Worm (Caenorhabditis elegans) whole organism, L1 larva: ENCODE data around the gene Y32B12C.1.

Experiments used
- C16A3.4 ChIP-seq: fragments of 150-350 bp; optimal IDR thresholded peaks from 2 replicates; lab custom pipeline; 2014; ENCODE audit warnings: missing biosample characterization, missing genetic modification characterization
- Y116A8C.19 ChIP-seq: sonication (generic microtip); optimal IDR thresholded peaks from 2 replicates; lab custom pipeline; 2016; ENCODE audit warnings: missing compliant biosample characterization, missing genetic modification characterization, borderline replicate concordance
- ama-1 ChIP-seq: fragments of 150-350 bp; optimal IDR thresholded peaks from 2 replicates; lab custom pipeline; 2014
- blmp-1 ChIP-seq: fragments of 150-350 bp; optimal IDR thresholded peaks from 2 replicates; lab custom pipeline; 2014; ENCODE audit warnings: missing biosample characterization, missing genetic modification characterization
- ceh-63 ChIP-seq: fragments of 200-800 bp; sonication (Bioruptor generic); optimal IDR thresholded peaks from 2 replicates; lab custom pipeline; 2018; ENCODE audit warnings: mild to moderate bottlenecking, missing genetic modification characterization, missing compliant biosample characterization
- ces-1 ChIP-seq: fragments of 150-350 bp; optimal IDR thresholded peaks from 2 replicates; lab custom pipeline; 2014; ENCODE audit warnings: missing biosample characterization, missing genetic modification reagents, missing genetic modification characterization
- dpl-1 ChIP-seq, 3 experiments: fragments of 150-350 bp in 2 of 3; sonication (generic microtip) in 1 of 3; optimal IDR thresholded peaks; 2 replicates each; lab custom pipeline; 2014 to 2017; ENCODE audit warnings: missing biosample characterization in 3 of 3, missing genetic modification characterization in 3 of 3, missing genetic modification reagents in 3 of 3
- efl-1 ChIP-seq, 4 experiments: fragments of 150-350 bp; optimal IDR thresholded peaks in 3 of 4; peaks in 1 of 4; 1 replicate in 1 of 4; 2 replicates in 3 of 4; lab custom pipeline; 2014; ENCODE audit warnings: missing biosample characterization in 2 of 4, missing genetic modification characterization in 2 of 4, missing genetic modification reagents in 2 of 4
- efl-3 ChIP-seq: fragments of 200-800 bp; sonication (Bioruptor generic); optimal IDR thresholded peaks from 2 replicates; lab custom pipeline; 2018; ENCODE audit warnings: mild to moderate bottlenecking, missing genetic modification characterization, missing compliant biosample characterization
- egl-13 ChIP-seq: sonication (generic microtip); optimal IDR thresholded peaks from 2 replicates; lab custom pipeline; 2016; ENCODE audit warnings: missing genotype, missing genetic modification reagents, missing genetic modification characterization, missing compliant biosample characterization
- egl-27 ChIP-seq, 2 experiments: fragments of 150-350 bp in 1 of 2; sonication (generic microtip); optimal IDR thresholded peaks; 3 replicates each; lab custom pipeline; 2017 to 2018; ENCODE audit warnings: missing biosample characterization in 2 of 2, missing genetic modification characterization in 2 of 2, missing genetic modification reagents in 2 of 2
- elt-2 ChIP-seq: sonication (generic microtip); optimal IDR thresholded peaks from 2 replicates; lab custom pipeline; 2016; ENCODE audit warnings: missing genetic modification characterization, mild to moderate bottlenecking, inconsistent platforms, missing compliant biosample characterization, missing genetic modification reagents
- elt-3 ChIP-seq, 6 experiments: fragments of 150-350 bp in 1 of 6; sonication (generic microtip); optimal IDR thresholded peaks; 2 replicates each; lab custom pipeline; 2017 to 2018; ENCODE audit warnings: missing biosample characterization in 6 of 6, missing genetic modification characterization in 6 of 6, inconsistent platforms in 1 of 6
- ets-5 ChIP-seq: fragments of 200-800 bp; sonication (Bioruptor generic); IDR thresholded peaks from 2 replicates; pipeline ENCODE4 v1.3.6; 2022; ENCODE audit warnings: missing genetic modification characterization, missing compliant biosample characterization
- fkh-4 ChIP-seq: sonication (generic microtip); optimal IDR thresholded peaks from 2 replicates; lab custom pipeline; 2016; ENCODE audit warnings: missing compliant biosample characterization, missing genetic modification characterization, borderline replicate concordance
- fkh-8 ChIP-seq: sonication (generic microtip); optimal IDR thresholded peaks from 2 replicates; lab custom pipeline; 2016; ENCODE audit warnings: mild to moderate bottlenecking, missing genetic modification characterization, missing compliant biosample characterization
- grh-1 ChIP-seq: fragments of 200-800 bp; sonication (Bioruptor generic); IDR thresholded peaks from 2 replicates; pipeline ENCODE4 v1.3.6; 2022; ENCODE audit warnings: missing genetic modification reagents, missing genetic modification characterization, missing compliant biosample characterization
- hlh-4 ChIP-seq: sonication (generic microtip); optimal IDR thresholded peaks from 2 replicates; lab custom pipeline; 2016; ENCODE audit warnings: mild to moderate bottlenecking, missing genetic modification characterization, missing compliant biosample characterization
- hpl-2 ChIP-seq: fragments of 150-350 bp; optimal IDR thresholded peaks from 2 replicates; lab custom pipeline; 2014; ENCODE audit warnings: missing biosample characterization, missing genetic modification reagents, missing genetic modification characterization
- lin-13 ChIP-seq: fragments of 150-350 bp; optimal IDR thresholded peaks from 2 replicates; lab custom pipeline; 2014; ENCODE audit warnings: missing biosample characterization, missing genetic modification reagents, missing genetic modification characterization
- lin-39 ChIP-seq: fragments of 150-350 bp; optimal IDR thresholded peaks from 2 replicates; lab custom pipeline; 2014; ENCODE audit warnings: missing biosample characterization, missing genetic modification reagents, missing genetic modification characterization
- lir-3 ChIP-seq: sonication (generic microtip); optimal IDR thresholded peaks from 2 replicates; lab custom pipeline; 2016; ENCODE audit warnings: mild to moderate bottlenecking, missing genetic modification characterization, moderate library complexity, missing compliant biosample characterization; ENCODE audit not compliant: poor library complexity
- lsy-2 ChIP-seq, 2 experiments: fragments of 150-350 bp; optimal IDR thresholded peaks; 2 replicates each; lab custom pipeline; 2014; ENCODE audit warnings: missing biosample characterization in 2 of 2, missing genetic modification characterization in 2 of 2
- mab-9 ChIP-seq: fragments of 200-800 bp; sonication (Bioruptor generic); IDR thresholded peaks from 2 replicates; pipeline ENCODE4 v1.3.6; 2022; ENCODE audit warnings: missing genetic modification reagents, missing genetic modification characterization, missing compliant biosample characterization
- mdl-1 ChIP-seq, 2 experiments: fragments of 150-350 bp; optimal IDR thresholded peaks; 2 replicates each; lab custom pipeline; 2014 to 2017; ENCODE audit warnings: missing biosample characterization in 2 of 2, missing genetic modification characterization in 2 of 2, inconsistent platforms in 1 of 2
- mef-2 ChIP-seq: fragments of 150-350 bp; optimal IDR thresholded peaks from 2 replicates; lab custom pipeline; 2014; ENCODE audit warnings: missing biosample characterization, missing genetic modification characterization
- mep-1 ChIP-seq: fragments of 150-350 bp; optimal IDR thresholded peaks from 2 replicates; lab custom pipeline; 2014; ENCODE audit warnings: missing biosample characterization, missing genetic modification characterization
- nhr-11 ChIP-seq: fragments of 150-350 bp; optimal IDR thresholded peaks from 2 replicates; lab custom pipeline; 2014; ENCODE audit warnings: missing biosample characterization, missing genetic modification characterization
- nhr-12 ChIP-seq: sonication (generic microtip); optimal IDR thresholded peaks from 2 replicates; lab custom pipeline; 2017; ENCODE audit warnings: missing biosample characterization, missing genetic modification characterization
- nhr-19 ChIP-seq: fragments of 200-800 bp; sonication (Bioruptor generic); conservative IDR thresholded peaks from 2 replicates; pipeline ENCODE4 v1.3.6; 2022; ENCODE audit warnings: missing genetic modification characterization, missing compliant biosample characterization
- nhr-20 ChIP-seq: sonication (generic microtip); optimal IDR thresholded peaks from 2 replicates; lab custom pipeline; 2016; ENCODE audit warnings: mild to moderate bottlenecking, missing genetic modification characterization, missing compliant biosample characterization
- nhr-77 ChIP-seq: fragments of 150-350 bp; optimal IDR thresholded peaks from 2 replicates; lab custom pipeline; 2014; ENCODE audit warnings: missing biosample characterization, missing genetic modification characterization
- nhr-84 ChIP-seq: sonication (generic microtip); optimal IDR thresholded peaks from 2 replicates; lab custom pipeline; 2017; ENCODE audit warnings: missing biosample characterization, missing genetic modification characterization
- pag-3 ChIP-seq: sonication (generic microtip); optimal IDR thresholded peaks from 2 replicates; lab custom pipeline; 2017; ENCODE audit warnings: missing genetic modification characterization, mild to moderate bottlenecking, missing compliant biosample characterization, antibody characterized with exemption, borderline replicate concordance; ENCODE audit not compliant: insufficient read depth
- rnt-1 ChIP-seq: sonication (generic microtip); optimal IDR thresholded peaks from 2 replicates; lab custom pipeline; 2016; ENCODE audit warnings: mild to moderate bottlenecking, missing genetic modification characterization, moderate library complexity, missing compliant biosample characterization
- snpc-4 ChIP-seq: fragments of 150-350 bp; optimal IDR thresholded peaks from 2 replicates; lab custom pipeline; 2014; ENCODE audit warnings: missing biosample characterization, missing genetic modification characterization
- snu-23 ChIP-seq: sonication (generic microtip); optimal IDR thresholded peaks from 2 replicates; lab custom pipeline; 2016; ENCODE audit warnings: missing genetic modification characterization, missing compliant biosample characterization
- sptf-1 ChIP-seq: fragments of 150-350 bp; optimal IDR thresholded peaks from 2 replicates; lab custom pipeline; 2014; ENCODE audit warnings: missing biosample characterization, missing genetic modification characterization
- sup-37 ChIP-seq: fragments of 200-800 bp; sonication (Bioruptor generic); optimal IDR thresholded peaks from 2 replicates; lab custom pipeline; 2018; ENCODE audit warnings: mild to moderate bottlenecking, missing genetic modification characterization, missing compliant biosample characterization
- tbx-2 ChIP-seq: sonication (generic microtip); optimal IDR thresholded peaks from 2 replicates; lab custom pipeline; 2016; ENCODE audit warnings: missing genetic modification characterization, missing compliant biosample characterization
- tlp-1 ChIP-seq: fragments of 150-350 bp; optimal IDR thresholded peaks from 2 replicates; lab custom pipeline; 2014; ENCODE audit warnings: missing biosample characterization, missing genetic modification characterization
- unc-130 ChIP-seq: fragments of 150-350 bp; optimal IDR thresholded peaks from 2 replicates; lab custom pipeline; 2017; ENCODE audit warnings: missing biosample characterization, missing genetic modification characterization, inconsistent platforms
- unc-30 ChIP-seq: sonication (generic microtip); optimal IDR thresholded peaks from 2 replicates; lab custom pipeline; 2017; ENCODE audit warnings: missing biosample characterization, missing genetic modification characterization
- unc-98 ChIP-seq: fragments of 200-800 bp; sonication (Bioruptor generic); IDR thresholded peaks from 2 replicates; pipeline ENCODE4 v1.3.6; 2022; ENCODE audit warnings: missing genetic modification characterization, missing compliant biosample characterization
- vab-15 ChIP-seq: sonication (generic microtip); optimal IDR thresholded peaks from 2 replicates; lab custom pipeline; 2017; ENCODE audit warnings: missing genotype, mild to moderate bottlenecking, missing genetic modification characterization, missing compliant biosample characterization
- xbp-1 ChIP-seq: sonication (generic microtip); optimal IDR thresholded peaks from 2 replicates; lab custom pipeline; 2016; ENCODE audit warnings: missing genetic modification characterization, missing compliant biosample characterization
- zag-1 ChIP-seq: fragments of 150-350 bp; optimal IDR thresholded peaks from 2 replicates; lab custom pipeline; 2014; ENCODE audit warnings: missing biosample characterization, missing genetic modification characterization
- ztf-4 ChIP-seq: fragments of 150-350 bp; optimal IDR thresholded peaks from 2 replicates; lab custom pipeline; 2014; ENCODE audit warnings: missing biosample characterization, missing genetic modification characterization

The Y32B12C.1 gene

DNA sequence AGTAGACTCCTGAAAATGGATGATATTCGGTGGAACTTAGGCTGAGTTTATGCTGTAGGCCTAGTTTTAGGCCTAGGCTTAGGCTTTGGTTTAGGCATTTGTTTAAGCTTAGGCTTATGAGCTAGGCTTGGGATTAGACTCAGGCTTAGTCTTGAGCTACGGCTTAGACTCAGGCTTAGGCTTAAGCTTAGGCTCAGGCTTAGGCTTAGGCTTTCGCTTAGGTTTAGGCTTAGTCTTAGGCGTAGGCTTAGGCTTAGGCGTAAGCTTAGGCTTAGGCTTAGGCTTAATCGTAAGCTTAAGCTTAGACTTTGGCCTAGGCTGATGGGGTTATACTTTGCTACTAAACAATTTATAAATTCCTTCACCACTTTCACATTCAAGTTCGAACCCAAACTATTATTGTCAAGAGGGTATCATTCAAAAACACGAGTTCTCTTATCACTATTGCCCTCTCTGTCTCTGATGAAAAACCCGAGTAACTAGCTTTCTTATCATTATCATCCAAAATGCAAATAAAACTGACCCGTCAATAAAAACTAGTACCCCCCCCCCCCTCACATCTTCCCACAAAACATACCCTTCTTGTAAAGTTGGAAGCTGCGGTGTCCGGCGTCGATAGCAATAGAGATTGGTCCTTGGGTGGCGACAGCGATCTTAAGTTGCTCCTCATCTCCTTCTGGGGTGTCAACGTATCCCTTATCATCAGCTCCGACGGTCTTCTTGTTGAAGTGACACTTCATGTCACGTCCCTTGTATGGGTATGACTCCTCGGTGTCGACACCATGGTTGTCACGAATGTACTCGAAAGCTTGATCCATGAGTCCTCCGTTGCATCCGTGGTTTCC, 13.2 kb upstream of the Y32B12C.1 start:
- TF ChIP-seq ceh-63 (GFP tag; lab: Kevin White, UChicago) (no peak), snpc-4 (tag; lab: Kevin White, UChicago) (no peak), efl-1 (optimal IDR thresholded peaks at IDR 0.05; lab: Kevin White, UChicago) (no peak), efl-1 (GFP tag; optimal IDR thresholded peaks at IDR 0.05 in 1 of 2; lab: Kevin White, UChicago) (peak in 1 of 2 experiments; percentile 50), grh-1 (GFP tag; lab: Robert Waterston, UW) (no peak), nhr-19 (GFP tag; lab: Robert Waterston, UW) (peak; percentile 9; the same call in 1 of the 2 replicates), lin-39 (tag; lab: Kevin White, UChicago) (no peak), elt-3 (tag; optimal IDR thresholded peaks at IDR 0.05; lab: Kevin White, UChicago) (peak in 1 of 6 experiments; percentile 37), fkh-8 (no peak), tbx-2 (tag; lab: Kevin White, UChicago) (no peak), elt-2 (tag; lab: Kevin White, UChicago) (peak; percentile 68), blmp-1 (tag; lab: Kevin White, UChicago) (no peak), unc-98 (no peak)

DNA sequence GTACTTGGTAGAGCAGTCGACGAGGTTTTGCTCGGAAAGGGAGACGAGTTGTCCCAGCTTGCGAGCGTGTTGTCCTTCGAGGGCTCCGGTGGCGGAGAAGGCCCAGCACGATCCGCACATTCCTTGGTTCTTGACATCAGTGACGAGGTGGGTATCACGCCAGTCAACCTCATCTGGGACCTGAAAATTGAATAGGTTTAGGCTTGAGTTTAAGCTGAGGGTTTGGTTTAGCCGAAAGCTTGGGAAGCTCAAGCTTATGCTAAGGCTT, 12.7 kb upstream of the Y32B12C.1 start:
- TF ChIP-seq snu-23 (no peak), unc-30 (tag; lab: Kevin White, UChicago) (no peak), lin-13 (GFP tag; lab: Kevin White, UChicago) (no peak), nhr-20 (no peak), unc-130 (no peak), ets-5 (GFP tag; lab: Robert Waterston, UW) (no peak), nhr-12 (tag; lab: Kevin White, UChicago) (no peak), ama-1 (lab: Kevin White, UChicago) (peak; percentile 6), tlp-1 (tag; lab: Kevin White, UChicago) (no peak)

DNA sequence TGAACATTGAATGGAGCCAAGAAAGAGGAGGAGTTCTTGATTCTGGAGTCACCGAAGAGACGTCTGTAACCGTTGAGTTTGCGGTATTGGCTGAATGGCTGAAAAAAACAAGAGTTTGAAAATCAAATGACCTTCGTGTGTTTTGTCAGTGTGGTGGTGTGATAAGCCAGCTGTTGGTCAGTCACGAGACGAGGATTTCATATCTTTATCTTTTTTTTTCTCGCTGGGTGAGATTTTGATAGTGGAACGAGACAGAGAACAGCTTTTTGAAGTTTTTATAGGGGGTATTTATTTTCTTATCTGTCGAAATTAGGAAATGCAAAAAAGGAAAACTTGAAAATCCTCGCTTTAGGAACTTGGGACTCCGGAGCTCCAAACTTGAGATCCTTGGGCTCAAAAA, 11.9 kb upstream of the Y32B12C.1 start:
- TF ChIP-seq Y116A8C.19 (tag; lab: Kevin White, UChicago) (no peak), zag-1 (no peak), sptf-1 (tag; lab: Kevin White, UChicago) (no peak), sup-37 (no peak), vab-15 (tag; lab: Kevin White, UChicago) (no peak), rnt-1 (tag; lab: Kevin White, UChicago) (peak; percentile 68), xbp-1 (tag; lab: Kevin White, UChicago) (no peak), snu-23 (peak; percentile 30), nhr-77 (tag; lab: Kevin White, UChicago) (no peak), hlh-4 (tag; lab: Kevin White, UChicago) (no peak), nhr-11 (no peak), mep-1 (tag; lab: Kevin White, UChicago) (no peak), nhr-84 (tag; lab: Kevin White, UChicago) (no peak), unc-30 (tag; lab: Kevin White, UChicago) (no peak), tlp-1 (tag; lab: Kevin White, UChicago) (no peak), blmp-1 (tag; lab: Kevin White, UChicago) (peak; percentile 24), mab-9 (GFP tag; lab: Robert Waterston, UW) (no peak), mef-2 (no peak), efl-3 (GFP tag; lab: Kevin White, UChicago) (no peak), fkh-4 (no peak), lsy-2 (tag; optimal IDR thresholded peaks at IDR 0.05; lab: Kevin White, UChicago) (peak; percentile 16), egl-13 (tag; lab: Kevin White, UChicago) (no peak), mdl-1 (tag; optimal IDR thresholded peaks at IDR 0.05; lab: Kevin White, UChicago) (no peak), hpl-2 (GFP tag; lab: Kevin White, UChicago) (no peak), egl-27 (tag; optimal IDR thresholded peaks at IDR 0.05; lab: Kevin White, UChicago) (no peak), ztf-4 (tag; lab: Kevin White, UChicago) (no peak), nhr-19 (GFP tag; lab: Robert Waterston, UW) (peak; percentile 48), lir-3 (tag; lab: Kevin White, UChicago) (peak; percentile 12), ces-1 (GFP tag; lab: Kevin White, UChicago) (no peak), pag-3 (no peak), C16A3.4 (tag; lab: Kevin White, UChicago) (no peak), dpl-1 (GFP tag; optimal IDR thresholded peaks at IDR 0.05; lab: Kevin White, UChicago) (no peak)
